Worm (Caenorhabditis elegans) whole organism, midembryonic: Measurements from ENCODE around the gene C54D10.9.

Experiments used
- T22C8.4 ChIP-seq: fragments of 200-800 bp; sonication (Bioruptor generic); IDR thresholded peaks from 2 replicates; pipeline ENCODE4 v1.3.6; 2022; ENCODE audit warnings: missing genetic modification characterization, missing compliant biosample characterization
- cog-1 ChIP-seq: sonication (generic microtip); optimal IDR thresholded peaks from 2 replicates; lab custom pipeline; 2016; ENCODE audit warnings: missing genetic modification characterization, missing compliant biosample characterization
- flt-1 ChIP-seq: fragments of 200-800 bp; sonication (Bioruptor generic); IDR thresholded peaks from 2 replicates; pipeline ENCODE4 v1.3.6; 2022; ENCODE audit warnings: missing genetic modification characterization, missing compliant biosample characterization
- klf-2 ChIP-seq: fragments of 200-800 bp; sonication (Bioruptor generic); conservative IDR thresholded peaks from 2 replicates; pipeline ENCODE4 v1.3.6; 2022; ENCODE audit warnings: missing genetic modification reagents, missing genetic modification characterization, missing compliant biosample characterization
- med-1 ChIP-seq: sonication (generic microtip); optimal IDR thresholded peaks from 2 replicates; lab custom pipeline; 2017; ENCODE audit warnings: missing genetic modification characterization, mild to moderate bottlenecking, missing compliant biosample characterization, antibody characterized with exemption, missing genetic modification reagents; ENCODE audit not compliant: insufficient read depth
- ref-1 ChIP-seq: fragments of 200-800 bp; sonication (Bioruptor generic); conservative IDR thresholded peaks from 2 replicates; pipeline ENCODE4 v1.3.6; 2022; ENCODE audit warnings: missing genetic modification reagents, missing genetic modification characterization, missing compliant biosample characterization
- tab-1 ChIP-seq: fragments of 200-800 bp; sonication (Bioruptor generic); IDR thresholded peaks from 2 replicates; pipeline ENCODE4 v1.3.6; 2022; ENCODE audit warnings: missing genetic modification characterization, missing compliant biosample characterization
- ztf-23 ChIP-seq: fragments of 200-800 bp; sonication (Bioruptor generic); IDR thresholded peaks from 2 replicates; pipeline ENCODE4 v1.3.6; 2022; ENCODE audit warnings: missing genetic modification reagents, missing genetic modification characterization, missing compliant biosample characterization
- ztf-29 ChIP-seq: fragments of 200-800 bp; sonication (Bioruptor generic); IDR thresholded peaks from 2 replicates; pipeline ENCODE4 v1.3.6; 2022; ENCODE audit warnings: missing genetic modification reagents, missing genetic modification characterization, missing compliant biosample characterization

C54D10.9 gene

DNA sequence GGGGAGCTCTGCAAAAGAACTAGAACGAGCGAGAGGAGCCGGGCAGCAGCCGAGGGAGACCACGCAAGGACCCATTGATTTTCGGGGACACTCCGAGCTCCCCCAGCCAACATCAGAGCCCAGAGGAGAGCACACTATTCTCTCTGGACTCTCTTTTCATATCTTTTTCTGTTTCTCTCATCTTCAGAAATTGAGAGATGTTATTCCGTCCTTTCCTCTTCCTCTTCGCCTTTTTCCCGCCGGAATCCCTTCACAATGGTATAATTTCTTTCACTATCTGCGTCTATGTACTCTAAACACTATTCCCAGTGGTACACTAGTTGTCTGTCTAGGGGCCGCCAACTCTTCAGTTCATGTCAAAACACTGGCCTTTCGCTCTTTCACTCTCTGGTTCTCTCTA lies 18.4 kb downstream of the C54D10.9 start:
- TF ChIP-seq flt-1 (GFP tag; lab: Robert Waterston, UW) (no peak), ztf-29 (no peak), klf-2 (GFP tag; lab: Robert Waterston, UW) (no peak), ref-1 (GFP tag; lab: Robert Waterston, UW) (no peak), ztf-23 (GFP tag; lab: Robert Waterston, UW) (no peak), T22C8.4 (GFP tag; lab: Robert Waterston, UW) (0 out of 2 replicates have a peak, but pooled peaks have one; percentile 23), tab-1 (GFP tag; lab: Robert Waterston, UW) (no peak), med-1 (GFP tag; lab: Kevin White, UChicago) (no peak), cog-1 (peak; percentile 87)

- TF ChIP-seq ztf-29 (no peak), tab-1 (GFP tag; lab: Robert Waterston, UW) (no peak), ref-1 (GFP tag; lab: Robert Waterston, UW) (no peak), flt-1 (GFP tag; lab: Robert Waterston, UW) (no peak), T22C8.4 (GFP tag; lab: Robert Waterston, UW) (no peak), med-1 (GFP tag; lab: Kevin White, UChicago) (no peak), ztf-23 (GFP tag; lab: Robert Waterston, UW) (no peak), cog-1 (no peak), klf-2 (GFP tag; lab: Robert Waterston, UW) (no peak)
These were observed 19.7 kb downstream of the C54D10.9 start for ce11 chrV:12466653-12467052.

- TF ChIP-seq ztf-23 (GFP tag; lab: Robert Waterston, UW) (no peak), cog-1 (no peak), ref-1 (GFP tag; lab: Robert Waterston, UW) (no peak), T22C8.4 (GFP tag; lab: Robert Waterston, UW) (no peak), ztf-29 (no peak), klf-2 (GFP tag; lab: Robert Waterston, UW) (no peak), flt-1 (GFP tag; lab: Robert Waterston, UW) (no peak), med-1 (GFP tag; lab: Kevin White, UChicago) (no peak), tab-1 (GFP tag; lab: Robert Waterston, UW) (no peak)
These were observed 20.8 kb downstream of the C54D10.9 start for ce11 chrV:12467755-12468154.

DNA sequence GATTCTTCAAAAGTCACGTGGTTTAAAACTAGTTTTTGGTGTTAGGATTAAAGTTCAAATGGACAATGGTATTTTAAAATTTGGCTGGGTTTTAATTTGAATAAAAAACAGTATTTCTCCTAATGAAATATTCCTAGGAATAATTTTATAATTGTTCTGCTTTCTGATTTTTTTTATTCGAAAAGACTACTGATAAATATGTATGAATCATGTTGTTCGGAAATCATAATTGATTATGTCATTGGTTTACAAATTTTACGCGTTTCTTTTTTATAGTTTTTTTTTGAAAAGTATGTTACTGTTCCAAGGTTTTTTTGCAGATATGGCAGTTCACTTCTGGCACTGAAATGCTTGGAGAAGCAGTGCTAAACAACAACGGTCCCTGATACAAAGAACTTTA lies 21.4 kb downstream of the C54D10.9 start, which contains the start of gene F28C1.3:
TSS of gene F28C1.3 (plus strand) at position 301 of the 400 bp plus-strand sequence.
- no peak for TF ChIP-seq tab-1 (GFP tag; lab: Robert Waterston, UW)
- TF ChIP-seq flt-1 (GFP tag; lab: Robert Waterston, UW): no peak
- TF ChIP-seq cog-1: no peak

ce11 chrV:12470324-12470723 lies 23.4 kb downstream of the C54D10.9 start:
- TF ChIP-seq klf-2 (GFP tag; lab: Robert Waterston, UW): no peak
- TF ChIP-seq ref-1 (GFP tag; lab: Robert Waterston, UW): no peak
- no peak for TF ChIP-seq med-1 (GFP tag; lab: Kevin White, UChicago)
- TF ChIP-seq ztf-29: no peak
- no peak for TF ChIP-seq flt-1 (GFP tag; lab: Robert Waterston, UW)
- no peak for TF ChIP-seq ztf-23 (GFP tag; lab: Robert Waterston, UW)
- TF ChIP-seq T22C8.4 (GFP tag; lab: Robert Waterston, UW): no peak
- TF ChIP-seq cog-1: no peak
- no peak for TF ChIP-seq tab-1 (GFP tag; lab: Robert Waterston, UW)

ce11 chrV:12475360-12475759 lies 28.4 kb downstream of the C54D10.9 start:
- TF ChIP-seq ref-1 (GFP tag; lab: Robert Waterston, UW): no peak
- no peak for TF ChIP-seq T22C8.4 (GFP tag; lab: Robert Waterston, UW)
- TF ChIP-seq ztf-29: no peak
- no peak for TF ChIP-seq klf-2 (GFP tag; lab: Robert Waterston, UW)
- TF ChIP-seq med-1 (GFP tag; lab: Kevin White, UChicago): no peak
- TF ChIP-seq flt-1 (GFP tag; lab: Robert Waterston, UW): no peak
- TF ChIP-seq tab-1 (GFP tag; lab: Robert Waterston, UW): no peak
- TF ChIP-seq ztf-23 (GFP tag; lab: Robert Waterston, UW): no peak
- no peak for TF ChIP-seq cog-1

DNA sequence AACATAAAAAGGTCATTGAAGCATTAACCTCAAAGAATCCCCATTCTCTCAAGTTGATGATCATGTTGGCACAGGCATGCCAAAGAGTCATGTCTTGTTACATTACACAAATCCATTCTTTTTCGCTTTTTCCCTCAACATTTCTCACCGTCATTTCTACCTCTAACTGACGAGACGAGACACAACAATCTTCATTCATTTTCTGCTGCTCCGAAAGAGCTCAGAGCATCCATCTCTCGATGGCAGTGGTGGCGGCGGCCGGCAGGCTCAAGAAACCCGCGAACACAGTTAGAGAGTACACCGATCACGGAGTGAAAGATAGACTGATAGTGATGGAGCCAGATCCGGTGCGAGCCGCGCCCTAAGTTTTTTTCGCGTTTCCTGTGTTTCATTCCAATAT lies 30.2 kb downstream of the C54D10.9 start:
- TF ChIP-seq tab-1 (GFP tag; lab: Robert Waterston, UW): no peak
- no peak for TF ChIP-seq med-1 (GFP tag; lab: Kevin White, UChicago)
- TF ChIP-seq T22C8.4 (GFP tag; lab: Robert Waterston, UW): no peak
- TF ChIP-seq cog-1: no peak
- no peak for TF ChIP-seq flt-1 (GFP tag; lab: Robert Waterston, UW)
- TF ChIP-seq ref-1 (GFP tag; lab: Robert Waterston, UW): no peak
- TF ChIP-seq klf-2 (GFP tag; lab: Robert Waterston, UW): no peak
- TF ChIP-seq ztf-29: no peak
- no peak for TF ChIP-seq ztf-23 (GFP tag; lab: Robert Waterston, UW)

DNA sequence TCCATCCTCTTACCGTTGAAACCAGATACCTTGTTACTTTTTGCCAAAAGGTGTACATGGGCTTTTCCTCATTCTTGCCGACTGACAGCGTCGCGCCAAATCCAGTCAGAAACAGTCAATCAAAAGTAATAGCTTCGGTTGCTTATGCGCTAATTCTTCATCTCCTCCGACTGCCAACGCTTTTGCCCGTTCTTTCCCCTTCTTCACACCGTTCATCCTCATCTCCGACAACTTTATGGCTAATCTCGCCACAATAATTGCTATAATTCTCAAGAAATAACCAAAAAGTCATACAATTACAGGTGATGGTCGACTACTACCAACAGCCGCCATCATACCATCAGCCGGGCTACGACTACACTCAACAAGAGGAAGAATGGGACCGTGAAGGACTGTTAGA lies 31.2 kb downstream of the C54D10.9 start, which contains the start of gene atn-1:
TSS of gene atn-1 (plus strand) at position 301 of the 400 bp plus-strand sequence.
- no peak for TF ChIP-seq tab-1 (GFP tag; lab: Robert Waterston, UW)
- no peak for TF ChIP-seq T22C8.4 (GFP tag; lab: Robert Waterston, UW)
- TF ChIP-seq flt-1 (GFP tag; lab: Robert Waterston, UW): no peak
- TF ChIP-seq cog-1: no peak
- TF ChIP-seq ztf-23 (GFP tag; lab: Robert Waterston, UW): no peak
- TF ChIP-seq med-1 (GFP tag; lab: Kevin White, UChicago): no peak
- no peak for TF ChIP-seq klf-2 (GFP tag; lab: Robert Waterston, UW)
- no peak for TF ChIP-seq ztf-29
- TF ChIP-seq ref-1 (GFP tag; lab: Robert Waterston, UW): no peak

DNA sequence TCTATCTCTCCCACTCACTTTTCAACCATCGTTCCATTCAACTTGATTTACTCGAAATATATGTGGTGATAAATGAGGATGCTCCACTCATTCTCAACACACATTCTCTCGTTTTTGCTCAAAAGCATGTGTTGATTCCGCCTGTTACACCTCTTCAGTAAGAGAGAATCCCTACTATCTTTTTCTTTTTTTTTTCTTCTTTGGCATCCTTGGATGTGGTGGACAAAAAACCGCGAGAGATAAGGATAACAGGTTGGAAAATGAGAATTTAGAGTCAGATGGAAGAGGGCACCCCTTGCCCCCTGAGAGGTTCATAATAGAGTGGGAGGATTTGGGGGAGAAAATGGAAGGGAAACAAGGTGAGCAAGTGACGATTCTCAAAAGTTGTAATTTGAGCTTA lies 32.0 kb downstream of the C54D10.9 start:
- TF ChIP-seq tab-1 (GFP tag; lab: Robert Waterston, UW): no peak
- no peak for TF ChIP-seq ref-1 (GFP tag; lab: Robert Waterston, UW)
- no peak for TF ChIP-seq cog-1
- no peak for TF ChIP-seq ztf-23 (GFP tag; lab: Robert Waterston, UW)
- TF ChIP-seq flt-1 (GFP tag; lab: Robert Waterston, UW): no peak
- no peak for TF ChIP-seq ztf-29
- TF ChIP-seq klf-2 (GFP tag; lab: Robert Waterston, UW): no peak
- no peak for TF ChIP-seq med-1 (GFP tag; lab: Kevin White, UChicago)
- TF ChIP-seq T22C8.4 (GFP tag; lab: Robert Waterston, UW): no peak
